Fruit fly (Drosophila melanogaster) whole organism, embryonic: ENCODE data around the gene CG33230.

ENCODE experiments used
- Atf6 ChIP-seq: fragments of 200-800 bp; sonication (Bioruptor generic); IDR thresholded peaks from 2 replicates; pipeline ENCODE4 v1.3.6; 2022; ENCODE audit warnings: missing biosample characterization, missing genetic modification characterization
- B-H1 ChIP-seq: fragments of 200-800 bp; sonication (Bioruptor generic); IDR thresholded peaks from 3 replicates; pipeline ENCODE4 v1.3.6; 2022; ENCODE audit warnings: missing biosample characterization, missing genetic modification characterization
- B-H2 ChIP-seq: fragments of 200-800 bp; sonication (Bioruptor generic); optimal IDR thresholded peaks from 2 replicates; lab custom pipeline; 2018; ENCODE audit warnings: missing biosample characterization, mild to moderate bottlenecking, missing genetic modification characterization
- BEAF-32 ChIP-seq: fragments of 200-800 bp; sonication (Bioruptor generic); optimal IDR thresholded peaks from 3 replicates; lab custom pipeline; 2017; ENCODE audit warnings: missing biosample characterization, missing genetic modification characterization, mild to moderate bottlenecking, moderate library complexity, missing genetic modification reagents
- Bteb2 ChIP-seq: fragments of 200-800 bp; sonication (Bioruptor generic); optimal IDR thresholded peaks from 2 replicates; lab custom pipeline; 2016; ENCODE audit warnings: missing biosample characterization, missing genetic modification characterization
- CG10147 ChIP-seq: fragments of 200-800 bp; sonication (Bioruptor generic); optimal IDR thresholded peaks from 2 replicates; lab custom pipeline; 2019; ENCODE audit warnings: missing biosample characterization, mild to moderate bottlenecking, missing genetic modification characterization, moderate library complexity
- CG10274 ChIP-seq: fragments of 200-800 bp; sonication (Bioruptor generic); optimal IDR thresholded peaks from 3 replicates; lab custom pipeline; 2017; ENCODE audit warnings: missing biosample characterization, mild to moderate bottlenecking, missing genetic modification characterization
- CG12769 ChIP-seq: fragments of 200-800 bp; sonication (Bioruptor generic); optimal IDR thresholded peaks from 2 replicates; lab custom pipeline; 2019; ENCODE audit warnings: missing biosample characterization, mild to moderate bottlenecking, missing genetic modification characterization, moderate library complexity
- CG13424 ChIP-seq: fragments of 200-800 bp; sonication (Bioruptor generic); optimal IDR thresholded peaks from 2 replicates; lab custom pipeline; 2019; ENCODE audit warnings: missing biosample characterization, mild to moderate bottlenecking, missing genetic modification characterization, moderate library complexity
- CG14014 ChIP-seq: fragments of 200-800 bp; sonication (Bioruptor generic); IDR thresholded peaks from 2 replicates; pipeline ENCODE4 v1.3.6; 2022; ENCODE audit warnings: missing biosample characterization, missing genetic modification characterization
- CG14710 ChIP-seq: fragments of 200-800 bp; sonication (Bioruptor generic); optimal IDR thresholded peaks from 3 replicates; lab custom pipeline; 2019; ENCODE audit warnings: missing biosample characterization, mild to moderate bottlenecking, missing genetic modification characterization, moderate library complexity
- CG15479 ChIP-seq: fragments of 200-800 bp; sonication (Bioruptor generic); optimal IDR thresholded peaks from 3 replicates; lab custom pipeline; 2019; ENCODE audit warnings: missing biosample characterization, mild to moderate bottlenecking, missing genetic modification characterization, moderate library complexity
- CG17359 ChIP-seq: fragments of 200-800 bp; sonication (Bioruptor generic); optimal IDR thresholded peaks from 3 replicates; lab custom pipeline; 2018; ENCODE audit warnings: missing biosample characterization, mild to moderate bottlenecking, missing genetic modification characterization, moderate library complexity
- CG2678 ChIP-seq: fragments of 200-800 bp; sonication (Bioruptor generic); optimal IDR thresholded peaks from 3 replicates; lab custom pipeline; 2019; ENCODE audit warnings: missing biosample characterization, mild to moderate bottlenecking, missing genetic modification characterization, moderate library complexity
- CG2875 ChIP-seq: fragments of 200-800 bp; sonication (Bioruptor generic); optimal IDR thresholded peaks from 2 replicates; lab custom pipeline; 2017; ENCODE audit warnings: missing biosample characterization, mild to moderate bottlenecking, missing genetic modification characterization, missing genetic modification reagents
- CG3065 ChIP-seq: fragments of 200-800 bp; sonication (Bioruptor generic); optimal IDR thresholded peaks from 2 replicates; lab custom pipeline; 2016; ENCODE audit warnings: missing biosample characterization, missing genetic modification characterization
- CG34224 ChIP-seq: fragments of 200-800 bp; sonication (Bioruptor generic); IDR thresholded peaks from 3 replicates; pipeline ENCODE4 v1.3.6; 2022; ENCODE audit warnings: missing biosample characterization, missing genetic modification characterization; ENCODE audit not compliant: partially characterized antibody
- CG3726 ChIP-seq: fragments of 200-800 bp; sonication (Bioruptor generic); IDR thresholded peaks from 3 replicates; pipeline ENCODE4, ENCODE4 v1.3.6; 2022; ENCODE audit warnings: missing biosample characterization, missing genetic modification characterization
- CG43689 ChIP-seq: fragments of 200-800 bp; sonication (Bioruptor generic); IDR thresholded peaks from 2 replicates; pipeline ENCODE4 v1.3.6; 2022; ENCODE audit warnings: missing biosample characterization, missing genetic modification characterization
- CG4617 ChIP-seq: fragments of 200-800 bp; sonication (Bioruptor generic); optimal IDR thresholded peaks from 3 replicates; lab custom pipeline; 2016; ENCODE audit warnings: missing biosample characterization, missing genetic modification characterization, borderline replicate concordance
- CG5953 ChIP-seq: fragments of 200-800 bp; sonication (Bioruptor generic); IDR thresholded peaks from 2 replicates; pipeline ENCODE4 v1.3.6; 2022; ENCODE audit warnings: missing biosample characterization, missing genetic modification characterization
- CG6683 ChIP-seq: fragments of 200-800 bp; sonication (Bioruptor generic); optimal IDR thresholded peaks from 2 replicates; lab custom pipeline; 2017; ENCODE audit warnings: missing biosample characterization, mild to moderate bottlenecking, missing genetic modification characterization, missing genetic modification reagents
- CG6765 ChIP-seq: fragments of 200-800 bp; sonication (Bioruptor generic); optimal IDR thresholded peaks from 3 replicates; lab custom pipeline; 2017; ENCODE audit warnings: missing biosample characterization, mild to moderate bottlenecking, missing genetic modification characterization
- CG8765 ChIP-seq: fragments of 200-800 bp; sonication (Bioruptor generic); IDR thresholded peaks from 2 replicates; pipeline ENCODE4 v1.3.6; 2022; ENCODE audit warnings: missing biosample characterization, missing genetic modification characterization
- Doc2 ChIP-seq: fragments of 200-800 bp; sonication (Bioruptor generic); IDR thresholded peaks from 2 replicates; pipeline ENCODE4 v1.3.6; 2022; ENCODE audit warnings: missing biosample characterization, missing genetic modification characterization
- Elba2 ChIP-seq: fragments of 200-800 bp; sonication (Bioruptor generic); optimal IDR thresholded peaks from 3 replicates; lab custom pipeline; 2016; ENCODE audit warnings: missing biosample characterization, missing genetic modification characterization
- Hr3 ChIP-seq: fragments of 200-800 bp; sonication (Bioruptor generic); optimal IDR thresholded peaks from 3 replicates; lab custom pipeline; 2016; ENCODE audit warnings: missing biosample characterization, missing genetic modification characterization
- NC2β ChIP-seq: fragments of 200-800 bp; sonication (Bioruptor generic); optimal IDR thresholded peaks from 2 replicates; lab custom pipeline; 2016; ENCODE audit warnings: missing biosample characterization, missing genetic modification characterization
- NFAT ChIP-seq: fragments of 200-800 bp; sonication (Bioruptor generic); IDR thresholded peaks from 2 replicates; pipeline ENCODE4 v1.3.6; 2022; ENCODE audit warnings: missing biosample characterization, missing genetic modification characterization
- Ssrp ChIP-seq: fragments of 200-800 bp; sonication (Bioruptor generic); optimal IDR thresholded peaks from 2 replicates; lab custom pipeline; 2018; ENCODE audit warnings: missing biosample characterization, mild to moderate bottlenecking, missing genetic modification characterization, moderate library complexity
- ash1 ChIP-seq: fragments of 200-800 bp; sonication (Bioruptor generic); optimal IDR thresholded peaks from 2 replicates; lab custom pipeline; 2018; ENCODE audit warnings: missing biosample characterization, mild to moderate bottlenecking, missing genetic modification characterization
- esg ChIP-seq: fragments of 200-800 bp; sonication (Bioruptor generic); conservative IDR thresholded peaks from 2 replicates; pipeline ENCODE4 v1.3.6; 2022; ENCODE audit warnings: missing biosample characterization, missing genetic modification characterization
- exex ChIP-seq: fragments of 200-800 bp; sonication (Bioruptor generic); optimal IDR thresholded peaks from 4 replicates; lab custom pipeline; 2018; ENCODE audit warnings: missing biosample characterization, mild to moderate bottlenecking, missing genetic modification characterization, moderate library complexity
- fu2 ChIP-seq: fragments of 200-800 bp; sonication (Bioruptor generic); optimal IDR thresholded peaks from 2 replicates; lab custom pipeline; 2016; ENCODE audit warnings: missing biosample characterization, missing genetic modification characterization
- gem ChIP-seq: fragments of 200-800 bp; sonication (Bioruptor generic); optimal IDR thresholded peaks from 2 replicates; lab custom pipeline; 2019; ENCODE audit warnings: missing biosample characterization, mild to moderate bottlenecking, missing genetic modification characterization, moderate library complexity
- gt ChIP-seq: fragments of 200-800 bp; sonication (Bioruptor generic); IDR thresholded peaks from 2 replicates; pipeline ENCODE4 v1.3.6; 2022; ENCODE audit warnings: missing biosample characterization, missing genetic modification characterization
- ken ChIP-seq: fragments of 200-800 bp; sonication (Bioruptor generic); IDR thresholded peaks from 3 replicates; pipeline ENCODE4 v1.3.6; 2022; ENCODE audit warnings: missing biosample characterization, missing genetic modification characterization
- lab ChIP-seq: fragments of 200-800 bp; sonication (Bioruptor generic); optimal IDR thresholded peaks from 3 replicates; lab custom pipeline; 2017; ENCODE audit warnings: missing biosample characterization, missing genetic modification characterization, mild to moderate bottlenecking, moderate library complexity, missing genetic modification reagents
- nom ChIP-seq: fragments of 200-800 bp; sonication (Bioruptor generic); optimal IDR thresholded peaks from 2 replicates; lab custom pipeline; 2017; ENCODE audit warnings: missing biosample characterization, missing genetic modification characterization, mild to moderate bottlenecking, moderate library complexity, missing genetic modification reagents
- peb ChIP-seq: fragments of 200-800 bp; sonication (Bioruptor generic); IDR thresholded peaks from 2 replicates; pipeline ENCODE4 v1.3.6; 2022; ENCODE audit warnings: missing biosample characterization, missing genetic modification characterization
- pita ChIP-seq: fragments of 200-800 bp; sonication (Bioruptor generic); optimal IDR thresholded peaks from 2 replicates; lab custom pipeline; 2017; ENCODE audit warnings: missing biosample characterization, mild to moderate bottlenecking, missing genetic modification characterization
- ro ChIP-seq: fragments of 200-800 bp; sonication (Bioruptor generic); IDR thresholded peaks from 2 replicates; pipeline ENCODE4 v1.3.6; 2022; ENCODE audit warnings: missing biosample characterization, missing genetic modification characterization
- scrt ChIP-seq: fragments of 200-800 bp; sonication (Bioruptor generic); optimal IDR thresholded peaks from 2 replicates; lab custom pipeline; 2018; ENCODE audit warnings: missing biosample characterization, mild to moderate bottlenecking, missing genetic modification characterization, moderate library complexity
- sens ChIP-seq: fragments of 200-800 bp; sonication (Bioruptor generic); peaks from one replicate; lab custom pipeline; 2016; ENCODE audit warnings: missing biosample characterization, missing genetic modification characterization
- so ChIP-seq: fragments of 200-800 bp; sonication (Bioruptor generic); IDR thresholded peaks from 3 replicates; pipeline ENCODE4 v1.3.6; 2022; ENCODE audit warnings: missing biosample characterization, missing genetic modification characterization
- tna ChIP-seq: fragments of 200-800 bp; sonication (Bioruptor generic); IDR thresholded peaks from 2 replicates; pipeline ENCODE4 v1.3.6; 2022; ENCODE audit warnings: missing biosample characterization, missing genetic modification characterization; ENCODE audit not compliant: partially characterized antibody
- tx ChIP-seq: fragments of 200-800 bp; sonication (Bioruptor generic); optimal IDR thresholded peaks from 2 replicates; lab custom pipeline; 2016; ENCODE audit warnings: missing biosample characterization, missing genetic modification characterization
- vnd ChIP-seq: fragments of 200-800 bp; sonication (Bioruptor generic); IDR thresholded peaks from 3 replicates; pipeline ENCODE4 v1.3.6; 2022; ENCODE audit warnings: missing biosample characterization, missing genetic modification characterization; ENCODE audit not compliant: partially characterized antibody
- yki ChIP-seq: fragments of >200 bp; optimal IDR thresholded peaks from 3 replicates; lab custom pipeline; 2018

The CG33230 gene

dm6 chr3L:1591692-1592371 lies 26.4 kb upstream of the CG33230 start (continued):
- TF ChIP-seq CG2678 (tag; lab: Kevin White, UChicago) (peak; percentile 88), so (peak; percentile 66; the same call in 1 of the 3 replicates), CG3726 (GFP tag; lab: Robert Waterston, UW) (no peak), CG3065 (GFP tag; lab: Kevin White, UChicago) (peak; percentile 3), CG14710 (tag; lab: Kevin White, UChicago) (peak; percentile 1), esg (no peak), Doc2 (GFP tag; lab: Robert Waterston, UW) (no peak), pita (GFP tag; lab: Kevin White, UChicago) (no peak), exex (tag; lab: Kevin White, UChicago) (peak; percentile 63), scrt (no peak), Bteb2 (GFP tag; lab: Kevin White, UChicago) (peak; percentile 60), CG14014 (peak; percentile 70; the same call in 1 of the 2 replicates), CG10147 (peak; percentile 83), yki (no peak), peb (no peak), CG13424 (tag; lab: Kevin White, UChicago) (peak; percentile 35), Atf6 (GFP tag; lab: Robert Waterston, UW) (peak; percentile 92), Ssrp (tag; lab: Kevin White, UChicago) (no peak), ken (GFP tag; lab: Robert Waterston, UW) (no peak), BEAF-32 (GFP tag; lab: Kevin White, UChicago) (no peak), NFAT (GFP tag; lab: Robert Waterston, UW) (0 out of 2 replicates have a peak, but pooled peaks have one; percentile 41), CG17359 (tag; lab: Kevin White, UChicago) (peak; percentile 77), CG2875 (GFP tag; lab: Kevin White, UChicago) (peak; percentile 7), tna (GFP tag; lab: Robert Waterston, UW) (no peak), CG15479 (GFP tag; lab: Kevin White, UChicago) (no peak), CG8765 (GFP tag; lab: Robert Waterston, UW) (no peak), CG10274 (peak; percentile 71), CG43689 (GFP tag; lab: Robert Waterston, UW) (no peak), sens (peak; percentile 86), Hr3 (no peak), ash1 (GFP tag; lab: Kevin White, UChicago) (peak; percentile 79), ro (GFP tag; lab: Robert Waterston, UW) (no peak), Elba2 (GFP tag; lab: Kevin White, UChicago) (no peak), CG6683 (peak; percentile 79), CG12769 (tag; lab: Kevin White, UChicago) (no peak), B-H1 (GFP tag; lab: Robert Waterston, UW) (no peak; the same call in 2 of the 3 replicates), tx (GFP tag; lab: Kevin White, UChicago) (peak; percentile 19), nom (peak; percentile 85), lab (GFP tag; lab: Kevin White, UChicago) (peak; percentile 97), CG4617 (no peak), CG6765 (GFP tag; lab: Kevin White, UChicago) (peak; percentile 91), gt (GFP tag; lab: Robert Waterston, UW) (no peak), gem (tag; lab: Kevin White, UChicago) (no peak), CG5953 (GFP tag; lab: Robert Waterston, UW) (0 out of 2 replicates have a peak, but pooled peaks have one; percentile 50), fu2 (GFP tag; lab: Kevin White, UChicago) (peak; percentile 38), B-H2 (GFP tag; lab: Kevin White, UChicago) (no peak), NC2β (GFP tag; lab: Kevin White, UChicago) (peak; percentile 13), vnd (GFP tag; lab: Robert Waterston, UW) (no peak), CG34224 (GFP tag; lab: Robert Waterston, UW) (no peak)
